Worm (Caenorhabditis elegans) whole organism, L1 larva: ENCODE data around the gene F32D8.12.

ENCODE experiments used
- C04F5.9 ChIP-seq: sonication (generic microtip); optimal IDR thresholded peaks from 2 replicates; lab custom pipeline; 2016; ENCODE audit warnings: missing genetic modification characterization, missing compliant biosample characterization
- C34B4.2 ChIP-seq: sonication (generic microtip); optimal IDR thresholded peaks from 2 replicates; lab custom pipeline; 2017; ENCODE audit warnings: mild to moderate bottlenecking, missing genetic modification characterization, missing compliant biosample characterization
- F16B12.6 ChIP-seq: fragments of 150-350 bp; optimal IDR thresholded peaks from 2 replicates; lab custom pipeline; 2014; ENCODE audit warnings: missing biosample characterization, missing genetic modification characterization
- aly-2 ChIP-seq: fragments of 150-350 bp; optimal IDR thresholded peaks from 2 replicates; lab custom pipeline; 2014; ENCODE audit warnings: missing biosample characterization, missing genetic modification characterization
- blmp-1 ChIP-seq: fragments of 150-350 bp; optimal IDR thresholded peaks from 2 replicates; lab custom pipeline; 2014; ENCODE audit warnings: missing biosample characterization, missing genetic modification characterization
- ceh-63 ChIP-seq: fragments of 200-800 bp; sonication (Bioruptor generic); optimal IDR thresholded peaks from 2 replicates; lab custom pipeline; 2018; ENCODE audit warnings: mild to moderate bottlenecking, missing genetic modification characterization, missing compliant biosample characterization
- ceh-8 ChIP-seq: fragments of 200-800 bp; sonication (Bioruptor generic); optimal IDR thresholded peaks from 2 replicates; lab custom pipeline; 2018; ENCODE audit warnings: mild to moderate bottlenecking, missing genetic modification characterization, moderate library complexity, missing compliant biosample characterization
- dsc-1 ChIP-seq: sonication (generic microtip); optimal IDR thresholded peaks from 2 replicates; lab custom pipeline; 2016; ENCODE audit warnings: mild to moderate bottlenecking, missing genetic modification characterization, missing compliant biosample characterization
- efl-1 ChIP-seq, 4 experiments: fragments of 150-350 bp; optimal IDR thresholded peaks in 3 of 4; peaks in 1 of 4; 1 replicate in 1 of 4; 2 replicates in 3 of 4; lab custom pipeline; 2014; ENCODE audit warnings: missing biosample characterization in 2 of 4, missing genetic modification characterization in 2 of 4, missing genetic modification reagents in 2 of 4
- elt-2 ChIP-seq: sonication (generic microtip); optimal IDR thresholded peaks from 2 replicates; lab custom pipeline; 2016; ENCODE audit warnings: missing genetic modification characterization, mild to moderate bottlenecking, inconsistent platforms, missing compliant biosample characterization, missing genetic modification reagents
- elt-3 ChIP-seq, 6 experiments: fragments of 150-350 bp in 1 of 6; sonication (generic microtip); optimal IDR thresholded peaks; 2 replicates each; lab custom pipeline; 2017 to 2018; ENCODE audit warnings: missing biosample characterization in 6 of 6, missing genetic modification characterization in 6 of 6, inconsistent platforms in 1 of 6
- fkh-4 ChIP-seq: sonication (generic microtip); optimal IDR thresholded peaks from 2 replicates; lab custom pipeline; 2016; ENCODE audit warnings: missing compliant biosample characterization, missing genetic modification characterization, borderline replicate concordance
- grh-1 ChIP-seq: fragments of 200-800 bp; sonication (Bioruptor generic); IDR thresholded peaks from 2 replicates; pipeline ENCODE4 v1.3.6; 2022; ENCODE audit warnings: missing genetic modification reagents, missing genetic modification characterization, missing compliant biosample characterization
- irx-1 ChIP-seq: sonication (generic microtip); optimal IDR thresholded peaks from 2 replicates; lab custom pipeline; 2016; ENCODE audit warnings: missing genetic modification characterization, missing compliant biosample characterization
- isw-1 ChIP-seq: fragments of 200-800 bp; sonication (Bioruptor generic); IDR thresholded peaks from 2 replicates; pipeline ENCODE4 v1.3.6; 2022; ENCODE audit warnings: missing genetic modification characterization, missing compliant biosample characterization
- jun-1 ChIP-seq: fragments of 150-350 bp; optimal IDR thresholded peaks from 2 replicates; lab custom pipeline; 2014; ENCODE audit warnings: missing biosample characterization, missing genetic modification reagents, missing genetic modification characterization
- lin-14 ChIP-seq: fragments of 200-800 bp; sonication (Bioruptor generic); optimal IDR thresholded peaks from 2 replicates; lab custom pipeline; 2018; ENCODE audit warnings: mild to moderate bottlenecking, missing genetic modification characterization, moderate library complexity, missing compliant biosample characterization
- lin-35 ChIP-seq, 2 experiments: fragments of 150-350 bp; optimal IDR thresholded peaks; 2 replicates each; lab custom pipeline; 2014; ENCODE audit warnings: missing biosample characterization in 2 of 2, missing genetic modification characterization in 2 of 2, missing genetic modification reagents in 2 of 2
- lin-39 ChIP-seq: fragments of 150-350 bp; optimal IDR thresholded peaks from 2 replicates; lab custom pipeline; 2014; ENCODE audit warnings: missing biosample characterization, missing genetic modification reagents, missing genetic modification characterization
- lsy-2 ChIP-seq, 2 experiments: fragments of 150-350 bp; optimal IDR thresholded peaks; 2 replicates each; lab custom pipeline; 2014; ENCODE audit warnings: missing biosample characterization in 2 of 2, missing genetic modification characterization in 2 of 2
- mab-9 ChIP-seq: fragments of 200-800 bp; sonication (Bioruptor generic); IDR thresholded peaks from 2 replicates; pipeline ENCODE4 v1.3.6; 2022; ENCODE audit warnings: missing genetic modification reagents, missing genetic modification characterization, missing compliant biosample characterization
- mdl-1 ChIP-seq, 2 experiments: fragments of 150-350 bp; optimal IDR thresholded peaks; 2 replicates each; lab custom pipeline; 2014 to 2017; ENCODE audit warnings: missing biosample characterization in 2 of 2, missing genetic modification characterization in 2 of 2, inconsistent platforms in 1 of 2
- mef-2 ChIP-seq: fragments of 150-350 bp; optimal IDR thresholded peaks from 2 replicates; lab custom pipeline; 2014; ENCODE audit warnings: missing biosample characterization, missing genetic modification characterization
- mep-1 ChIP-seq: fragments of 150-350 bp; optimal IDR thresholded peaks from 2 replicates; lab custom pipeline; 2014; ENCODE audit warnings: missing biosample characterization, missing genetic modification characterization
- nhr-19 ChIP-seq: fragments of 200-800 bp; sonication (Bioruptor generic); conservative IDR thresholded peaks from 2 replicates; pipeline ENCODE4 v1.3.6; 2022; ENCODE audit warnings: missing genetic modification characterization, missing compliant biosample characterization
- nhr-20 ChIP-seq: sonication (generic microtip); optimal IDR thresholded peaks from 2 replicates; lab custom pipeline; 2016; ENCODE audit warnings: mild to moderate bottlenecking, missing genetic modification characterization, missing compliant biosample characterization
- nhr-237 ChIP-seq: fragments of 150-350 bp; optimal IDR thresholded peaks from 2 replicates; lab custom pipeline; 2014; ENCODE audit warnings: missing biosample characterization, missing genetic modification characterization
- nhr-47 ChIP-seq: sonication (generic microtip); optimal IDR thresholded peaks from 2 replicates; lab custom pipeline; 2016; ENCODE audit warnings: mild to moderate bottlenecking, missing genetic modification characterization, moderate library complexity, missing compliant biosample characterization
- nhr-71 ChIP-seq: sonication (generic microtip); optimal IDR thresholded peaks from 2 replicates; lab custom pipeline; 2016; ENCODE audit warnings: mild to moderate bottlenecking, missing genetic modification characterization, moderate library complexity, missing compliant biosample characterization
- nhr-76 ChIP-seq: sonication (generic microtip); optimal IDR thresholded peaks from 2 replicates; lab custom pipeline; 2017; ENCODE audit warnings: missing biosample characterization, missing genetic modification characterization
- nhr-77 ChIP-seq: fragments of 150-350 bp; optimal IDR thresholded peaks from 2 replicates; lab custom pipeline; 2014; ENCODE audit warnings: missing biosample characterization, missing genetic modification characterization
- nhr-84 ChIP-seq: sonication (generic microtip); optimal IDR thresholded peaks from 2 replicates; lab custom pipeline; 2017; ENCODE audit warnings: missing biosample characterization, missing genetic modification characterization
- nhr-85 ChIP-seq: sonication (generic microtip); peaks from one replicate; lab custom pipeline; 2016; ENCODE audit warnings: missing genetic modification characterization, inconsistent platforms, missing compliant biosample characterization
- nhr-90 ChIP-seq: sonication (generic microtip); optimal IDR thresholded peaks from 2 replicates; lab custom pipeline; 2016; ENCODE audit warnings: mild to moderate bottlenecking, missing genetic modification characterization, missing compliant biosample characterization; ENCODE audit not compliant: poor library complexity
- pag-3 ChIP-seq: sonication (generic microtip); optimal IDR thresholded peaks from 2 replicates; lab custom pipeline; 2017; ENCODE audit warnings: missing genetic modification characterization, mild to moderate bottlenecking, missing compliant biosample characterization, antibody characterized with exemption, borderline replicate concordance; ENCODE audit not compliant: insufficient read depth
- pax-3 ChIP-seq: fragments of 200-800 bp; sonication (Bioruptor generic); optimal IDR thresholded peaks from 2 replicates; lab custom pipeline; 2018; ENCODE audit warnings: mild to moderate bottlenecking, missing genetic modification characterization, moderate library complexity, missing compliant biosample characterization
- skn-1 ChIP-seq: fragments of 150-350 bp; optimal IDR thresholded peaks from 2 replicates; lab custom pipeline; 2014; ENCODE audit warnings: missing biosample characterization, missing genetic modification characterization
- snu-23 ChIP-seq: sonication (generic microtip); optimal IDR thresholded peaks from 2 replicates; lab custom pipeline; 2016; ENCODE audit warnings: missing genetic modification characterization, missing compliant biosample characterization
- sox-4 ChIP-seq: sonication (generic microtip); optimal IDR thresholded peaks from 2 replicates; lab custom pipeline; 2016; ENCODE audit warnings: missing genetic modification characterization, missing compliant biosample characterization
- sup-37 ChIP-seq: fragments of 200-800 bp; sonication (Bioruptor generic); optimal IDR thresholded peaks from 2 replicates; lab custom pipeline; 2018; ENCODE audit warnings: mild to moderate bottlenecking, missing genetic modification characterization, missing compliant biosample characterization
- swsn-7 ChIP-seq: sonication (generic microtip); optimal IDR thresholded peaks from 2 replicates; lab custom pipeline; 2016; ENCODE audit warnings: missing genetic modification characterization, missing compliant biosample characterization
- tbx-2 ChIP-seq: sonication (generic microtip); optimal IDR thresholded peaks from 2 replicates; lab custom pipeline; 2016; ENCODE audit warnings: missing genetic modification characterization, missing compliant biosample characterization
- unc-62 ChIP-seq: fragments of 150-350 bp; optimal IDR thresholded peaks from 2 replicates; lab custom pipeline; 2014; ENCODE audit warnings: missing biosample characterization, missing genetic modification reagents, missing genetic modification characterization
- unc-98 ChIP-seq: fragments of 200-800 bp; sonication (Bioruptor generic); IDR thresholded peaks from 2 replicates; pipeline ENCODE4 v1.3.6; 2022; ENCODE audit warnings: missing genetic modification characterization, missing compliant biosample characterization

The F32D8.12 gene

ce11 chrV:10859775-10860174 lies 31.1 kb downstream of the F32D8.12 start:
- TF ChIP-seq nhr-237 (tag; lab: Kevin White, UChicago) (no peak), elt-2 (peak; percentile 56), nhr-90 (tag; lab: Kevin White, UChicago) (no peak), lin-14 (peak; percentile 24), irx-1 (tag; lab: Kevin White, UChicago) (no peak), mab-9 (no peak), nhr-19 (GFP tag; lab: Robert Waterston, UW) (0 out of 2 replicates have a peak, but pooled peaks have one; percentile 2), elt-3 (tag; optimal IDR thresholded peaks at IDR 0.05; lab: Kevin White, UChicago) (peak in 2 of 6 experiments; percentile 16 to 55), mdl-1 (tag; optimal IDR thresholded peaks at IDR 0.05; lab: Kevin White, UChicago) (peak in 1 of 2 experiments; percentile 9), nhr-47 (tag; lab: Kevin White, UChicago) (no peak), lsy-2 (tag; optimal IDR thresholded peaks at IDR 0.05; lab: Kevin White, UChicago) (peak in 1 of 2 experiments; percentile 21), nhr-76 (no peak), blmp-1 (tag; lab: Kevin White, UChicago) (peak; percentile 71), mep-1 (tag; lab: Kevin White, UChicago) (no peak), nhr-20 (tag; lab: Kevin White, UChicago) (peak; percentile 4), grh-1 (GFP tag; lab: Robert Waterston, UW) (no peak)

DNA sequence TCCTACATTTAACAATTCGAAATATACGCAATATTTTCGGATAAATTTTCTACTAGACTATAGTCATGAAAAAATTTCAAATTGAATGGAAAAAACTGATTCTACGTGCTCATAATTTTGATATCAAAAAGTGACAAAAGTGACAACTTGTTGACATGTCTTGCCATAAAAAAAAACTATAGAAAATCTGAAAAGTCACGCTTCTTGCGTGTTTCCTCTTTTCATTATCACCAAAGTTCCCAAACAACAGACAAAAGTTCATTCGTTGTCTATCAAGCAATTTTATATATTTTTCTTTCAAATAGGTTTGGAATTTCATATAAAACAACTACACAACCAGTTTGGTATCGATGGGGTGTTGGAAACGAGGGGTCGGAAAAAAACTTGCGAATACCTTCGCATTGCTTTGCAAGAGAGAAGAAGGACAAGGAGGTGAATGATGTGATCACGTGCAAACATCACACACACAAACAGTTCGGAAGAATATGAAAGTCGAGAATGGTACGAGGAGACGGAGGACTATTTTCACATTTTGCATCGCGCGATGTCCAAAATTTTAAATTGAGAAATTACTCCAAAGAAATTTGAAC lies 31.7 kb downstream of the F32D8.12 start:
- TF ChIP-seq nhr-77 (tag; lab: Kevin White, UChicago) (no peak), F16B12.6 (tag; lab: Kevin White, UChicago) (no peak), sup-37 (GFP tag; lab: Kevin White, UChicago) (no peak), nhr-71 (tag; lab: Kevin White, UChicago) (peak; percentile 46), nhr-19 (GFP tag; lab: Robert Waterston, UW) (0 out of 2 replicates have a peak, but pooled peaks have one; percentile 5), irx-1 (tag; lab: Kevin White, UChicago) (no peak), elt-3 (tag; optimal IDR thresholded peaks at IDR 0.05; lab: Kevin White, UChicago) (peak in 3 of 6 experiments; percentile 8 to 42 (median 32)), fkh-4 (tag; lab: Kevin White, UChicago) (no peak), mef-2 (tag; lab: Kevin White, UChicago) (no peak), snu-23 (GFP tag; lab: Kevin White, UChicago) (peak; percentile 43), lin-39 (tag; lab: Kevin White, UChicago) (no peak), blmp-1 (tag; lab: Kevin White, UChicago) (peak; percentile 76), nhr-20 (tag; lab: Kevin White, UChicago) (peak; percentile 45), nhr-90 (tag; lab: Kevin White, UChicago) (peak; percentile 21), lin-35 (GFP tag; optimal IDR thresholded peaks at IDR 0.05; lab: Kevin White, UChicago) (peak in 1 of 2 experiments; percentile 49), mdl-1 (tag; optimal IDR thresholded peaks at IDR 0.05; lab: Kevin White, UChicago) (peak in 1 of 2 experiments; percentile 24), ceh-63 (GFP tag; lab: Kevin White, UChicago) (no peak), skn-1 (tag; lab: Kevin White, UChicago) (no peak), dsc-1 (tag; lab: Kevin White, UChicago) (no peak), nhr-85 (peak; percentile 88), nhr-84 (tag; lab: Kevin White, UChicago) (no peak), isw-1 (GFP tag; lab: Robert Waterston, UW) (no peak), ceh-8 (GFP tag; lab: Kevin White, UChicago) (no peak), efl-1 (optimal IDR thresholded peaks at IDR 0.05; lab: Kevin White, UChicago) (no peak), efl-1 (GFP tag; optimal IDR thresholded peaks at IDR 0.05 in 1 of 2; lab: Kevin White, UChicago) (peak in 1 of 2 experiments; percentile 75), mep-1 (tag; lab: Kevin White, UChicago) (peak; percentile 10), unc-62 (GFP tag; lab: Kevin White, UChicago) (no peak), lin-14 (peak; percentile 57)

DNA sequence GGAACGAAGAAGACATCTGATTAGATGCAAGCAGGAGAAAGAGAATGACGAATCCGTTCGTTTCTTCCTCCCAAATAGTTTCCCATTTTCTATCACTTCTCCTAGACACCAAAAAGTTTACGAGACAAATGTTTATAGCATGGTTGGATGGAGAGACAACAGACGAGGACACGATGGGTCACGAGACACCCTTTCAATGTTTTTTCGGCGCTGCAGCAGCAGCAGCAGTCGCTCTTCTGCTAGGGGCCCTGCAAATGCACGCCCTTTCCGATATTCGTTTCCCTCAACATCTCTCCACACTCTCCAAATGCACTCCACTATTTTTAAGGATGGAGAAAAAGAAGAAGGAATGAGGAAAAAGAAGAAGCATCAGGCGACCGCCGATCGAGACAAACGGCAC lies 32.5 kb downstream of the F32D8.12 start:
- TF ChIP-seq nhr-84 (tag; lab: Kevin White, UChicago): no peak
- TF ChIP-seq F16B12.6 (tag; lab: Kevin White, UChicago): no peak
- TF ChIP-seq elt-2: peak; percentile 11
- peak; percentile 13 for TF ChIP-seq sox-4
- TF ChIP-seq mef-2 (tag; lab: Kevin White, UChicago): peak; percentile 78
- peak; percentile 75 for TF ChIP-seq mep-1 (tag; lab: Kevin White, UChicago)
- TF ChIP-seq aly-2: no peak
- TF ChIP-seq C34B4.2: no peak
- peak; percentile 75 to 79 for TF ChIP-seq lsy-2 (tag; optimal IDR thresholded peaks at IDR 0.05; lab: Kevin White, UChicago)
- peak; percentile 1 for TF ChIP-seq C04F5.9
- TF ChIP-seq jun-1: peak; percentile 59
- peak; percentile 77 for TF ChIP-seq irx-1 (tag; lab: Kevin White, UChicago)
- peak; percentile 93 for TF ChIP-seq nhr-20 (tag; lab: Kevin White, UChicago)
- peak; percentile 89 for TF ChIP-seq nhr-47 (tag; lab: Kevin White, UChicago)
- peak; percentile 55 for TF ChIP-seq pax-3 (tag; lab: Kevin White, UChicago)
- peak; percentile 34 for TF ChIP-seq pag-3 (tag; lab: Kevin White, UChicago)
- TF ChIP-seq tbx-2 (tag; lab: Kevin White, UChicago): peak; percentile 92
- peak; percentile 78 for TF ChIP-seq swsn-7
- peak; percentile 5; the same call in 1 of the 2 replicates for TF ChIP-seq unc-98
- TF ChIP-seq ceh-8 (GFP tag; lab: Kevin White, UChicago): peak; percentile 31
